Worm (Caenorhabditis elegans) whole organism, midembryonic: ENCODE data around the gene R04B5.1.

Experiments
- T22C8.4 ChIP-seq: fragments of 200-800 bp; sonication (Bioruptor generic); IDR thresholded peaks from 2 replicates; pipeline ENCODE4 v1.3.6; 2022; ENCODE audit warnings: missing genetic modification characterization, missing compliant biosample characterization
- ztf-23 ChIP-seq: fragments of 200-800 bp; sonication (Bioruptor generic); IDR thresholded peaks from 2 replicates; pipeline ENCODE4 v1.3.6; 2022; ENCODE audit warnings: missing genetic modification reagents, missing genetic modification characterization, missing compliant biosample characterization

DNA sequence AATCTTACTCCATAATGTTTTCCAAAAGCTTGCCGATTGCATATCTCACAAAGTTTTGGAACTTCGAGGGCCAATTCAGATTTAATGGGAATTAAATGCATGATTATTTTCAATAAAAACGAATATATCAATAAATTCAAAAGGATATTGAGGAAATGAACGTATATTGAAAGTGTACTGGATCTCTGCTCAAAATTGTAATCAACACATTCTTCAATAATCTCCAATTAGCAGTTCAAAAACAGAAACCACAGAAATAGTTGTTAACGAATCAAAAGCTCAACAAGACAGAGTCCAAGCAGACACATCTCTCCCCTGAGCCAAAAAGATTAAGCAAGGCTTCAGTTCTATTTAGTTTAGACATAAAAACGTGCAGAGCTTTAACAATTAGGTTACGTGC lies 7.6 kb downstream of the R04B5.1 start, which contains the start of gene nhr-192:
- no peak for TF ChIP-seq ztf-23 (GFP tag; lab: Robert Waterston, UW)
- TF ChIP-seq T22C8.4 (GFP tag; lab: Robert Waterston, UW), result no peak
